Fruit fly (Drosophila melanogaster): Measurements from ENCODE around the gene Smr.

Gene Smr

DNA sequence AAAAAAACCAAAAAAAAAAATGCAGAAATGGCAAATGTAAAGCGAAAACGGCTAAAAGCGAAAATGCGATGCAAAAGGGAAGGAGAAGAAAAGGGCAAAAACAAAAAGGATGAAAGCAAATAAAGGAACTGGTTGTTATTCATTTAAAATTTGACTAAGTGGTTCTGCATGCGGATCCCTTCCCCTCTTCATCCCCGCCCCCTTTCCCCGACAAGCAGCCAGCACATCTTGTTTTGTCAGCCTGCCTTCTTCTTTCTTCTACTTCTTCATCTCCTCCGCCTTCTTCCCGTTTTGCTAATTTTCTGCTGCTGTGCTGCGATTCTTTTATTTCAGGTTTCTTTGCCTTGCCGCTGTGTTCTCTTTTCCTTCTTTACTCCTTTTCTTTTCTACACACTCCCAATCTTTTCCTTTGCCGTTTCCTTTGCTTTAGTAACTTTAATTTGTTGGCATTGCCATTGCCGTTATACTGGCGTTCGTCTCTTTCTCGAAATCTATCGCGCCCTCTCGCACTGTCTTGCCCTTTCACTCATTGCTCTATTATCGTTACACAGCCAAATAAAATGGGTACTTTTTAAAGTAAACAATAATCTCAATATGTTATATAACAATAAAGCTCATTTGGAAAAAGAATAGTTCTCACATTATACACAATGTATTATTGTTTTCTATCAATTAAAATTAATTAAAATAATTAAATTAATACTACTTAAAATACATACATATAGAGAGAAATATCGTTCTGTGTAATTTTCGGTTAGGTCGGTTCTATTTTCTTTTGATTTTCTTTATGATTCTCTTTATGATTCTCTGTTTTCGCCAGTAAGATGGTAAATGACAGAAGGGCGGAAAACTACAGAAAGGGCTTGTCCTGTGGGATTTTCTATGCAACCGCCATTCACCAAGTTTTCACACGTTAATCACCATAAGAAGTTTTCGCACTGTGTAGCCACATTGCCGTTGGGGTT lies 5.6 kb upstream of the Smr start (continued):
- TF ChIP-seq CG8765 (GFP tag; IDR thresholded peaks at IDR 0.05) (no peak), NfI (GFP tag; optimal IDR thresholded peaks at IDR 0.05) (no peak), CG18262 (tag; optimal IDR thresholded peaks at IDR 0.05) (peak; percentile 88), CG9876 (GFP tag; optimal IDR thresholded peaks at IDR 0.05) (no peak), Dbx (GFP tag; IDR thresholded peaks at IDR 0.05) (0 out of 3 replicates have a peak, but pooled peaks have one; percentile 10), CG6272 (GFP tag; IDR thresholded peaks at IDR 0.05) (no peak), CG14860 (GFP tag; IDR thresholded peaks at IDR 0.05; ENCODE audit: partially characterized antibody) (no peak), nmo (GFP tag; optimal IDR thresholded peaks at IDR 0.05) (peak; percentile 86), BEAF-32 (GFP tag; optimal IDR thresholded peaks at IDR 0.05) (no peak), jigr1 (GFP tag; IDR thresholded peaks at IDR 0.05) (no peak), CG10366 (GFP tag; IDR thresholded peaks at IDR 0.05) (no peak), Adf1 (GFP tag; IDR thresholded peaks at IDR 0.05) (no peak), abd-A (tag; optimal IDR thresholded peaks at IDR 0.05) (peak; percentile 52), CG4282 (GFP tag; optimal IDR thresholded peaks at IDR 0.05) (no peak), grau (tag; optimal IDR thresholded peaks at IDR 0.05) (peak; percentile 78), E2f2 (GFP tag; IDR thresholded peaks at IDR 0.05) (no peak), tio (GFP tag; optimal IDR thresholded peaks at IDR 0.05) (peak; percentile 31), CG2202 (tag; optimal IDR thresholded peaks at IDR 0.05) (peak; percentile 24), Ets65A (GFP tag) (peak; percentile 39), cwo (GFP tag; optimal IDR thresholded peaks at IDR 0.05) (peak; percentile 54), D19B (GFP tag; optimal IDR thresholded peaks at IDR 0.05) (no peak), CG6254 (GFP tag; optimal IDR thresholded peaks at IDR 0.05) (peak; percentile 14)

DNA sequence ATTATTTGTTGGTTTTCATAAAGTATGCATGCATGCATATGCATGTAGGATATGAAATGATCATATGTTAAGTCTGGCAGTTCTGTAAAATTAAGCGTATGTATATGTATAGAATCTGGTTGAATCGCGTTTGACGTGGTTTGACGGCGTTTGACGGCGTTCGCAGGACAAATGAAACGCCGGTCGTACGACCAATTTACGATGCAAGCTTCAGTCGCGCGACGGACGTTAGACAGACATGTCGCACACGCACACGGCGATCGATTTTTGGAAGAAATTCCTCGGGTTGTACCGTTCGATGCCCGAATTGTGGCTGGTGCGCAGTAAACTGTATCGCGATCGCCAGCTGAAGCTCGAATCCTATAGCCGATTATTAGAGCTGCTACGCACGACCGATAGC lies 2.7 kb upstream of the Smr start:
- TF ChIP-seq CG12391 (tag; optimal IDR thresholded peaks at IDR 0.05): no peak
- TF ChIP-seq maf-S (GFP tag; optimal IDR thresholded peaks at IDR 0.05): no peak
- TF ChIP-seq phol (tag; optimal IDR thresholded peaks at IDR 0.05): peak; percentile 0
- peak; percentile 39; the same call in 1 of the 3 replicates for TF ChIP-seq Opbp (GFP tag; IDR thresholded peaks at IDR 0.05; ENCODE audit: partially characterized antibody)
- TF ChIP-seq dmrt11E (tag; optimal IDR thresholded peaks at IDR 0.05): peak; percentile 12
- peak; percentile 3 for TF ChIP-seq CG10979 (tag; optimal IDR thresholded peaks at IDR 0.05)
- TF ChIP-seq CG5180 (GFP tag; optimal IDR thresholded peaks at IDR 0.05): peak; percentile 89
- TF ChIP-seq CG13424 (tag; optimal IDR thresholded peaks at IDR 0.05): peak; percentile 20

- no peak for TF ChIP-seq Ravus (GFP tag; IDR thresholded peaks at IDR 0.05)
- TF ChIP-seq CG15073 (GFP tag; optimal IDR thresholded peaks at IDR 0.05): no peak
- peak; percentile 100 for TF ChIP-seq CG3407 (GFP tag; optimal IDR thresholded peaks at IDR 0.05)
- peak in 1 of 2 experiments; percentile 74 for TF ChIP-seq Pdp1 (GFP tag; optimal IDR thresholded peaks at IDR 0.05)
- TF ChIP-seq D19B (GFP tag; optimal IDR thresholded peaks at IDR 0.05): peak; percentile 3
- no peak for TF ChIP-seq pan (optimal IDR thresholded peaks at IDR 0.05)
- TF ChIP-seq pan (GFP tag; optimal IDR thresholded peaks at IDR 0.05 in 1 of 2, IDR thresholded peaks at IDR 0.05 in 1 of 2): peak in 1 of 2 experiments; percentile 34
- no peak for TF ChIP-seq CG2120 (GFP tag; optimal IDR thresholded peaks at IDR 0.05)
- peak; percentile 61 for TF ChIP-seq CG15696 (tag; optimal IDR thresholded peaks at IDR 0.05)
- TF ChIP-seq Sox102F (GFP tag; optimal IDR thresholded peaks at IDR 0.05): peak; percentile 19
- no peak for TF ChIP-seq kni (GFP tag; optimal IDR thresholded peaks at IDR 0.05)
- TF ChIP-seq CG10979 (tag; optimal IDR thresholded peaks at IDR 0.05): peak; percentile 38
- 0 out of 3 replicates have a peak, but pooled peaks have one; percentile 34 for TF ChIP-seq CG16813 (GFP tag; IDR thresholded peaks at IDR 0.05; ENCODE audit: partially characterized antibody)
- TF ChIP-seq lbe (GFP tag; optimal IDR thresholded peaks at IDR 0.05): peak; percentile 28
- no peak for TF ChIP-seq CG8290 (GFP tag; optimal IDR thresholded peaks at IDR 0.05)
- peak in 1 of 2 experiments; percentile 17 for TF ChIP-seq CG8290 (tag; optimal IDR thresholded peaks at IDR 0.05)
- peak; percentile 58 for TF ChIP-seq phol (tag; optimal IDR thresholded peaks at IDR 0.05)
- TF ChIP-seq CG13424 (tag; optimal IDR thresholded peaks at IDR 0.05): peak; percentile 68
- no peak for TF ChIP-seq CG3838 (GFP tag; optimal IDR thresholded peaks at IDR 0.05)
These were observed 1.7 kb upstream of the Smr start, which contains the start of gene CG4004 for dm6 chrX:12744026-12744688. TSS of gene CG4004 (plus strand) at chrX:12744212.
